Fruit fly (Drosophila melanogaster): ENCODE data around the gene msd1.

- no peak for TF ChIP-seq EcR (GFP tag; optimal IDR thresholded peaks at IDR 0.05)
- TF ChIP-seq pan (optimal IDR thresholded peaks at IDR 0.05): no peak
- no peak for TF ChIP-seq CG8478 (optimal IDR thresholded peaks at IDR 0.05)
These were observed at the start of gene msd1 for dm6 chr3L:1331542-1331941.

Measured in whole organism.